Worm (Caenorhabditis elegans) whole organism, L1 larva: ENCODE measurements around the gene del-7.

Experiments used
- C04F5.9 ChIP-seq: sonication (generic microtip); optimal IDR thresholded peaks from 2 replicates; lab custom pipeline; 2016; ENCODE audit warnings: missing genetic modification characterization, missing compliant biosample characterization
- C16A3.4 ChIP-seq: fragments of 150-350 bp; optimal IDR thresholded peaks from 2 replicates; lab custom pipeline; 2014; ENCODE audit warnings: missing biosample characterization, missing genetic modification characterization
- F16B12.6 ChIP-seq: fragments of 150-350 bp; optimal IDR thresholded peaks from 2 replicates; lab custom pipeline; 2014; ENCODE audit warnings: missing biosample characterization, missing genetic modification characterization
- alr-1 ChIP-seq: fragments of 200-800 bp; sonication (Bioruptor generic); optimal IDR thresholded peaks from 2 replicates; lab custom pipeline; 2018; ENCODE audit warnings: borderline replicate concordance, mild to moderate bottlenecking, missing genetic modification characterization, missing compliant biosample characterization
- blmp-1 ChIP-seq: fragments of 150-350 bp; optimal IDR thresholded peaks from 2 replicates; lab custom pipeline; 2014; ENCODE audit warnings: missing biosample characterization, missing genetic modification characterization
- ceh-82 ChIP-seq, 3 experiments: fragments of 150-350 bp in 1 of 3; sonication (generic microtip) in 2 of 3; optimal IDR thresholded peaks; 2 replicates each; lab custom pipeline; 2014 to 2017; ENCODE audit warnings: missing biosample characterization in 3 of 3, missing genetic modification characterization in 3 of 3
- ces-1 ChIP-seq: fragments of 150-350 bp; optimal IDR thresholded peaks from 2 replicates; lab custom pipeline; 2014; ENCODE audit warnings: missing biosample characterization, missing genetic modification reagents, missing genetic modification characterization
- dpl-1 ChIP-seq, 3 experiments: fragments of 150-350 bp in 2 of 3; sonication (generic microtip) in 1 of 3; optimal IDR thresholded peaks; 2 replicates each; lab custom pipeline; 2014 to 2017; ENCODE audit warnings: missing biosample characterization in 3 of 3, missing genetic modification characterization in 3 of 3, missing genetic modification reagents in 3 of 3
- dsc-1 ChIP-seq: sonication (generic microtip); optimal IDR thresholded peaks from 2 replicates; lab custom pipeline; 2016; ENCODE audit warnings: mild to moderate bottlenecking, missing genetic modification characterization, missing compliant biosample characterization
- efl-1 ChIP-seq, 4 experiments: fragments of 150-350 bp; optimal IDR thresholded peaks in 3 of 4; peaks in 1 of 4; 1 replicate in 1 of 4; 2 replicates in 3 of 4; lab custom pipeline; 2014; ENCODE audit warnings: missing biosample characterization in 2 of 4, missing genetic modification characterization in 2 of 4, missing genetic modification reagents in 2 of 4
- egl-13 ChIP-seq: sonication (generic microtip); optimal IDR thresholded peaks from 2 replicates; lab custom pipeline; 2016; ENCODE audit warnings: missing genotype, missing genetic modification reagents, missing genetic modification characterization, missing compliant biosample characterization
- elt-3 ChIP-seq, 6 experiments: fragments of 150-350 bp in 1 of 6; sonication (generic microtip); optimal IDR thresholded peaks; 2 replicates each; lab custom pipeline; 2017 to 2018; ENCODE audit warnings: missing biosample characterization in 6 of 6, missing genetic modification characterization in 6 of 6, inconsistent platforms in 1 of 6
- ets-5 ChIP-seq: fragments of 200-800 bp; sonication (Bioruptor generic); IDR thresholded peaks from 2 replicates; pipeline ENCODE4 v1.3.6; 2022; ENCODE audit warnings: missing genetic modification characterization, missing compliant biosample characterization
- fkh-4 ChIP-seq: sonication (generic microtip); optimal IDR thresholded peaks from 2 replicates; lab custom pipeline; 2016; ENCODE audit warnings: missing compliant biosample characterization, missing genetic modification characterization, borderline replicate concordance
- grh-1 ChIP-seq: fragments of 200-800 bp; sonication (Bioruptor generic); IDR thresholded peaks from 2 replicates; pipeline ENCODE4 v1.3.6; 2022; ENCODE audit warnings: missing genetic modification reagents, missing genetic modification characterization, missing compliant biosample characterization
- hlh-17 ChIP-seq: fragments of 200-800 bp; sonication (Bioruptor generic); optimal IDR thresholded peaks from 2 replicates; lab custom pipeline; 2018; ENCODE audit warnings: missing genetic modification characterization, mild to moderate bottlenecking, missing compliant biosample characterization, moderate library complexity, borderline replicate concordance
- hlh-4 ChIP-seq: sonication (generic microtip); optimal IDR thresholded peaks from 2 replicates; lab custom pipeline; 2016; ENCODE audit warnings: mild to moderate bottlenecking, missing genetic modification characterization, missing compliant biosample characterization
- hpl-2 ChIP-seq: fragments of 150-350 bp; optimal IDR thresholded peaks from 2 replicates; lab custom pipeline; 2014; ENCODE audit warnings: missing biosample characterization, missing genetic modification reagents, missing genetic modification characterization
- isw-1 ChIP-seq: fragments of 200-800 bp; sonication (Bioruptor generic); IDR thresholded peaks from 2 replicates; pipeline ENCODE4 v1.3.6; 2022; ENCODE audit warnings: missing genetic modification characterization, missing compliant biosample characterization
- lin-15B ChIP-seq: fragments of 150-350 bp; sonication (generic microtip); optimal IDR thresholded peaks from 3 replicates; lab custom pipeline; 2014; ENCODE audit warnings: missing biosample characterization, missing genetic modification characterization
- lin-35 ChIP-seq, 2 experiments: fragments of 150-350 bp; optimal IDR thresholded peaks; 2 replicates each; lab custom pipeline; 2014; ENCODE audit warnings: missing biosample characterization in 2 of 2, missing genetic modification characterization in 2 of 2, missing genetic modification reagents in 2 of 2
- lin-39 ChIP-seq: fragments of 150-350 bp; optimal IDR thresholded peaks from 2 replicates; lab custom pipeline; 2014; ENCODE audit warnings: missing biosample characterization, missing genetic modification reagents, missing genetic modification characterization
- lir-3 ChIP-seq: sonication (generic microtip); optimal IDR thresholded peaks from 2 replicates; lab custom pipeline; 2016; ENCODE audit warnings: mild to moderate bottlenecking, missing genetic modification characterization, moderate library complexity, missing compliant biosample characterization; ENCODE audit not compliant: poor library complexity
- lsy-2 ChIP-seq, 2 experiments: fragments of 150-350 bp; optimal IDR thresholded peaks; 2 replicates each; lab custom pipeline; 2014; ENCODE audit warnings: missing biosample characterization in 2 of 2, missing genetic modification characterization in 2 of 2
- mab-9 ChIP-seq: fragments of 200-800 bp; sonication (Bioruptor generic); IDR thresholded peaks from 2 replicates; pipeline ENCODE4 v1.3.6; 2022; ENCODE audit warnings: missing genetic modification reagents, missing genetic modification characterization, missing compliant biosample characterization
- mdl-1 ChIP-seq, 2 experiments: fragments of 150-350 bp; optimal IDR thresholded peaks; 2 replicates each; lab custom pipeline; 2014 to 2017; ENCODE audit warnings: missing biosample characterization in 2 of 2, missing genetic modification characterization in 2 of 2, inconsistent platforms in 1 of 2
- mep-1 ChIP-seq: fragments of 150-350 bp; optimal IDR thresholded peaks from 2 replicates; lab custom pipeline; 2014; ENCODE audit warnings: missing biosample characterization, missing genetic modification characterization
- nhr-20 ChIP-seq: sonication (generic microtip); optimal IDR thresholded peaks from 2 replicates; lab custom pipeline; 2016; ENCODE audit warnings: mild to moderate bottlenecking, missing genetic modification characterization, missing compliant biosample characterization
- nhr-47 ChIP-seq: sonication (generic microtip); optimal IDR thresholded peaks from 2 replicates; lab custom pipeline; 2016; ENCODE audit warnings: mild to moderate bottlenecking, missing genetic modification characterization, moderate library complexity, missing compliant biosample characterization
- nhr-71 ChIP-seq: sonication (generic microtip); optimal IDR thresholded peaks from 2 replicates; lab custom pipeline; 2016; ENCODE audit warnings: mild to moderate bottlenecking, missing genetic modification characterization, moderate library complexity, missing compliant biosample characterization
- nhr-77 ChIP-seq: fragments of 150-350 bp; optimal IDR thresholded peaks from 2 replicates; lab custom pipeline; 2014; ENCODE audit warnings: missing biosample characterization, missing genetic modification characterization
- nhr-84 ChIP-seq: sonication (generic microtip); optimal IDR thresholded peaks from 2 replicates; lab custom pipeline; 2017; ENCODE audit warnings: missing biosample characterization, missing genetic modification characterization
- nhr-85 ChIP-seq: sonication (generic microtip); peaks from one replicate; lab custom pipeline; 2016; ENCODE audit warnings: missing genetic modification characterization, inconsistent platforms, missing compliant biosample characterization
- pqm-1 ChIP-seq: sonication (generic microtip); optimal IDR thresholded peaks from 3 replicates; lab custom pipeline; 2017; ENCODE audit warnings: missing biosample characterization, missing genetic modification characterization
- skn-1 ChIP-seq: fragments of 150-350 bp; optimal IDR thresholded peaks from 2 replicates; lab custom pipeline; 2014; ENCODE audit warnings: missing biosample characterization, missing genetic modification characterization
- snpc-4 ChIP-seq: fragments of 150-350 bp; optimal IDR thresholded peaks from 2 replicates; lab custom pipeline; 2014; ENCODE audit warnings: missing biosample characterization, missing genetic modification characterization
- snu-23 ChIP-seq: sonication (generic microtip); optimal IDR thresholded peaks from 2 replicates; lab custom pipeline; 2016; ENCODE audit warnings: missing genetic modification characterization, missing compliant biosample characterization
- sox-4 ChIP-seq: sonication (generic microtip); optimal IDR thresholded peaks from 2 replicates; lab custom pipeline; 2016; ENCODE audit warnings: missing genetic modification characterization, missing compliant biosample characterization
- unc-30 ChIP-seq: sonication (generic microtip); optimal IDR thresholded peaks from 2 replicates; lab custom pipeline; 2017; ENCODE audit warnings: missing biosample characterization, missing genetic modification characterization
- xbp-1 ChIP-seq: sonication (generic microtip); optimal IDR thresholded peaks from 2 replicates; lab custom pipeline; 2016; ENCODE audit warnings: missing genetic modification characterization, missing compliant biosample characterization
- zag-1 ChIP-seq: fragments of 150-350 bp; optimal IDR thresholded peaks from 2 replicates; lab custom pipeline; 2014; ENCODE audit warnings: missing biosample characterization, missing genetic modification characterization

del-7 gene

DNA sequence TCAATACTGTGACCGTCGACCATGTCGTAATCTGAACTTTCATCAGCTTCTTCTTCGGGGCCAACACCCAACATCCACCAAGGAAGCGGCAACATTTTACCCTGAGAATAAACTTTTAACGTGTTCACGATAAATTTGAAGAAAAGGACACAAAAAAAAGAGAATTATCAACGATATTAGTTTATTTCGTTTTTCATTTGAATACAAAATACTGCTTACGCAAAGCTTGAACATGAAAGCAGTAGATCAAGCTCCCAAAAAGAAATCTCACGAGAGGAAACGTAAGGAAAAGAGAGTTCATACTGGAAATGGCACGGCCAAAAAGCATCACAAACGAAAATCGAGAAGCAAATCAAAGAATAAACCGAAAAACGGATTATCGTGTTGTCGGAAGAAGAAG is 3.5 kb downstream of the del-7 start, which contains the start of the genes C46A5.6 and C46A5.1:
Gene C46A5.6, minus strand, starts transcription at position 101 of the 400 bp plus-strand sequence.
Gene C46A5.1, plus strand, starts transcription at position 184 of the 400 bp plus-strand sequence.
- TF ChIP-seq nhr-85 (tag; lab: Kevin White, UChicago): no peak
- TF ChIP-seq skn-1 (tag; lab: Kevin White, UChicago): no peak
- no peak for TF ChIP-seq egl-13 (tag; lab: Kevin White, UChicago)
- TF ChIP-seq hlh-17 (GFP tag; lab: Kevin White, UChicago): no peak
- no peak for TF ChIP-seq pqm-1 (tag; lab: Kevin White, UChicago)
- no peak for TF ChIP-seq ces-1
- no peak for TF ChIP-seq unc-30

DNA sequence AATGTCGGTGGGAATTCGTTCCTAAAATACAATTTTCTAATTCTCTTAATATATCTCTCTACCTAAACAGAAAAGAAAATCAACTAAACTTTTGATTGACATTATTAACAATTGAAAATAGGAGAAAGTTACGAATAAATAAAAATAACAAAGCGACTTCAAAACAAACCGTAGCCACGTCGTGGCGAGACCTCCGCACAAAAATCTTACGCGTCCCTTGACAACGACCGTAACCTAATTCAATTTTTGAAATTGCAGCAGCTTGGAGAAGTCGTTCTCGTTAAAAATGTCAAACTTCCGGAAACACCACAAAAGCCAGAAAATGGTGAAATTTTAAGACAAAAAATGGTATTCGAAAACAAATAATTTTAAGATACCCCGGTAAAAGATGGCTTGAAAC is 4.1 kb downstream of the del-7 start:
- TF ChIP-seq dsc-1 (no peak), ets-5 (GFP tag; lab: Robert Waterston, UW) (no peak), zag-1 (no peak), nhr-77 (tag; lab: Kevin White, UChicago) (no peak), sox-4 (tag; lab: Kevin White, UChicago) (no peak), alr-1 (no peak), hlh-4 (tag; lab: Kevin White, UChicago) (no peak), blmp-1 (no peak), pqm-1 (tag; lab: Kevin White, UChicago) (no peak), lsy-2 (tag; optimal IDR thresholded peaks at IDR 0.05; lab: Kevin White, UChicago) (no peak)

DNA sequence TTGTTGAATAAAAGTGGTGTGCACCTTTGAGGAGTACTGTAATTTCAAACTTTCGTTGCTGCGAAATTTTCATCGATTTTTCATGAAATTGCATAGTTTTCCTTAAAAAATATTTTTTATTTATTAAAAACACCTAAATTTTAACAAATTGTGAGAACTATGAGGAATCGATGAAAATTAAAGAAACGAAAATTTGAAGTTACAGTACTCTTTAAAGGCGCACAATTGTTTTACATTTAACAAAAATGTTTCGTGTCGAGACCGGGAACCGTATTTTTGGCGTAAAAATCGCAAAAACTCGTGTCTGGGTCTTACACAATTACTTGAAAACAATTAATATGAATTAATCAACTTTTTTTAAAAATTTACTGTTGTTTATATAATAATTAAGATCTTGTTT is 9.9 kb downstream of the del-7 start, which contains the start of gene rdl-1:
Gene rdl-1, minus strand, starts transcription at position 101 of the 400 bp plus-strand sequence.
- TF ChIP-seq lin-39 (tag; lab: Kevin White, UChicago) (no peak), egl-13 (tag; lab: Kevin White, UChicago) (no peak), mdl-1 (tag; optimal IDR thresholded peaks at IDR 0.05; lab: Kevin White, UChicago) (no peak), elt-3 (tag; optimal IDR thresholded peaks at IDR 0.05; lab: Kevin White, UChicago) (no peak), C04F5.9 (tag; lab: Kevin White, UChicago) (no peak), snpc-4 (tag; lab: Kevin White, UChicago) (no peak), ceh-82 (tag; optimal IDR thresholded peaks at IDR 0.05; lab: Kevin White, UChicago) (no peak), isw-1 (GFP tag; lab: Robert Waterston, UW) (no peak), hpl-2 (no peak), mab-9 (no peak), sox-4 (tag; lab: Kevin White, UChicago) (no peak), hlh-17 (GFP tag; lab: Kevin White, UChicago) (no peak), nhr-71 (tag; lab: Kevin White, UChicago) (no peak), mep-1 (no peak), grh-1 (GFP tag; lab: Robert Waterston, UW) (no peak), lsy-2 (tag; optimal IDR thresholded peaks at IDR 0.05; lab: Kevin White, UChicago) (no peak), fkh-4 (no peak)

DNA sequence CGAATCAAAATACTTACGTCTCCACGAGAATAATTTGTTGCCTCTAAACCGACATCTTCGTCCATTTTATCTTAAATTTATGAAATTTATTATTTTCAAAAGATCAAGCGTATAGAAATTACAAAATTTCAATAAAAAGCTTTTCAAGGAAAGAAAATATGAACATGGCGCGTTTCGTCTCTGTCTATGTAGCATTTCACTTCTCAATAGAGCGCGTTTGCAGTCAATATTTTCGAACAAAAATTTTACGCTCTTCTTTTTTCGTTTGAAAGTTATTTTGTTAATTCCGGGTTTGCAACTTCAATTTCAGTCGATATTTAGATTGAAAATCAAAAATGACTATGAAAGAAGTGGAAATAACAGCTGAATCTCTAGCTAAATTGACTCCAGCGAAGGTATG is 14.0 kb downstream of the del-7 start, which contains the start of the genes hcf-1 and swd-2.2:
Gene hcf-1, minus strand, starts transcription at position 70 of the 400 bp plus-strand sequence.
Gene swd-2.2, plus strand, starts transcription at position 206 of the 400 bp plus-strand sequence.
- peak; percentile 33 to 50 for TF ChIP-seq efl-1 (optimal IDR thresholded peaks at IDR 0.05; lab: Kevin White, UChicago)
- TF ChIP-seq efl-1 (GFP tag; optimal IDR thresholded peaks at IDR 0.05 in 1 of 2; lab: Kevin White, UChicago): peak; percentile 64 to 95
- peak; percentile 39 for TF ChIP-seq lin-15B (tag; lab: Kevin White, UChicago)
- peak; percentile 29 for TF ChIP-seq snu-23 (GFP tag; lab: Kevin White, UChicago)
- TF ChIP-seq nhr-71 (tag; lab: Kevin White, UChicago): peak; percentile 26
- no peak for TF ChIP-seq grh-1 (GFP tag; lab: Robert Waterston, UW)
- peak; percentile 27 for TF ChIP-seq nhr-77 (tag; lab: Kevin White, UChicago)
- peak; percentile 61 for TF ChIP-seq C16A3.4 (tag; lab: Kevin White, UChicago)
- peak; percentile 3 for TF ChIP-seq nhr-20
- no peak for TF ChIP-seq nhr-84
- peak; percentile 48 for TF ChIP-seq mep-1
- TF ChIP-seq F16B12.6 (tag; lab: Kevin White, UChicago): peak; percentile 21
- TF ChIP-seq nhr-47 (tag; lab: Kevin White, UChicago): peak; percentile 14
- TF ChIP-seq blmp-1: peak; percentile 63
- no peak for TF ChIP-seq unc-30
- TF ChIP-seq dpl-1 (GFP tag; optimal IDR thresholded peaks at IDR 0.05; lab: Kevin White, UChicago): peak; percentile 41 to 77 (median 61)
- TF ChIP-seq lsy-2 (tag; optimal IDR thresholded peaks at IDR 0.05; lab: Kevin White, UChicago): peak; percentile 47 to 73
- peak; percentile 41 to 79 for TF ChIP-seq lin-35 (GFP tag; optimal IDR thresholded peaks at IDR 0.05; lab: Kevin White, UChicago)
- TF ChIP-seq lir-3 (tag; lab: Kevin White, UChicago): no peak
- TF ChIP-seq nhr-85 (tag; lab: Kevin White, UChicago): peak; percentile 40
- TF ChIP-seq ceh-82 (tag; optimal IDR thresholded peaks at IDR 0.05; lab: Kevin White, UChicago): peak in 1 of 3 experiments; percentile 18
- TF ChIP-seq xbp-1: peak; percentile 21
